Fruit fly (Drosophila melanogaster) whole organism, embryonic: ENCODE data around the gene Vha100-2.
A peak's percentile ranks its signal among the peaks of the same experiment; 100 is the strongest.

Experiments
- Atf6 ChIP-seq: fragments of 200-800 bp; sonication (Bioruptor generic); IDR thresholded peaks from 2 replicates; pipeline ENCODE4 v1.3.6; 2022; ENCODE audit warnings: missing biosample characterization, missing genetic modification characterization
- CG12071 ChIP-seq: fragments of 200-800 bp; sonication (Bioruptor generic); optimal IDR thresholded peaks from 3 replicates; lab custom pipeline; 2018; ENCODE audit warnings: missing biosample characterization, mild to moderate bottlenecking, missing genetic modification characterization
- CG13894 ChIP-seq: fragments of 200-800 bp; sonication (Bioruptor generic); optimal IDR thresholded peaks from 3 replicates; lab custom pipeline; 2018; ENCODE audit warnings: missing biosample characterization, mild to moderate bottlenecking, missing genetic modification characterization, moderate library complexity
- CG18619 ChIP-seq: fragments of 200-800 bp; sonication (Bioruptor generic); optimal IDR thresholded peaks from 3 replicates; lab custom pipeline; 2017; ENCODE audit warnings: missing biosample characterization, mild to moderate bottlenecking, missing genetic modification characterization
- CG18764 ChIP-seq: fragments of 200-800 bp; sonication (Bioruptor generic); optimal IDR thresholded peaks from 3 replicates; lab custom pipeline; 2016; ENCODE audit warnings: missing biosample characterization, missing genetic modification characterization
- CG2116 ChIP-seq: fragments of 200-800 bp; sonication (Bioruptor generic); optimal IDR thresholded peaks from 3 replicates; lab custom pipeline; 2018; ENCODE audit warnings: missing biosample characterization, mild to moderate bottlenecking, missing genetic modification characterization
- CG30403 ChIP-seq: fragments of 200-800 bp; sonication (Bioruptor generic); optimal IDR thresholded peaks from 3 replicates; lab custom pipeline; 2016; ENCODE audit warnings: missing biosample characterization, missing genetic modification characterization
- CG4282 ChIP-seq: fragments of 200-800 bp; sonication (Bioruptor generic); optimal IDR thresholded peaks from 2 replicates; lab custom pipeline; 2016; ENCODE audit warnings: missing biosample characterization, missing genetic modification characterization
- CG6765 ChIP-seq: fragments of 200-800 bp; sonication (Bioruptor generic); optimal IDR thresholded peaks from 3 replicates; lab custom pipeline; 2017; ENCODE audit warnings: missing biosample characterization, mild to moderate bottlenecking, missing genetic modification characterization
- CG6813 ChIP-seq: fragments of 200-800 bp; sonication (Bioruptor generic); optimal IDR thresholded peaks from 2 replicates; lab custom pipeline; 2017; ENCODE audit warnings: missing biosample characterization, missing genetic modification characterization, mild to moderate bottlenecking, moderate library complexity, missing genetic modification reagents
- CG7839 ChIP-seq: fragments of 200-800 bp; sonication (Bioruptor generic); optimal IDR thresholded peaks from 3 replicates; lab custom pipeline; 2018; ENCODE audit warnings: missing biosample characterization, mild to moderate bottlenecking, missing genetic modification characterization, moderate library complexity
- CG7928 ChIP-seq: fragments of 200-800 bp; sonication (Bioruptor generic); optimal IDR thresholded peaks from 2 replicates; lab custom pipeline; 2017; ENCODE audit warnings: missing biosample characterization, mild to moderate bottlenecking, missing genetic modification characterization
- Chrac-16 ChIP-seq: fragments of 200-800 bp; sonication (Bioruptor generic); optimal IDR thresholded peaks from 3 replicates; lab custom pipeline; 2016; ENCODE audit warnings: missing biosample characterization, missing genetic modification characterization
- Fer2 ChIP-seq: fragments of 200-800 bp; sonication (Bioruptor generic); optimal IDR thresholded peaks from 2 replicates; lab custom pipeline; 2018; ENCODE audit warnings: missing biosample characterization, mild to moderate bottlenecking, missing genetic modification characterization, moderate library complexity
- HLH4C ChIP-seq: fragments of 200-800 bp; sonication (Bioruptor generic); IDR thresholded peaks from 3 replicates; pipeline ENCODE4 v1.3.6; 2022; ENCODE audit warnings: missing biosample characterization, missing genetic modification characterization; ENCODE audit not compliant: partially characterized antibody
- Hand ChIP-seq: fragments of 200-800 bp; sonication (Bioruptor generic); optimal IDR thresholded peaks from 2 replicates; lab custom pipeline; 2017; ENCODE audit warnings: mild to moderate bottlenecking, missing biosample characterization, missing genetic modification reagents, missing genetic modification characterization
- Hey ChIP-seq: fragments of 200-800 bp; sonication (Bioruptor generic); optimal IDR thresholded peaks from 3 replicates; lab custom pipeline; 2018; ENCODE audit warnings: missing biosample characterization, mild to moderate bottlenecking, missing genetic modification characterization
- MESR4 ChIP-seq: fragments of 200-800 bp; sonication (Bioruptor generic); optimal IDR thresholded peaks from 2 replicates; lab custom pipeline; 2018; ENCODE audit warnings: missing biosample characterization, mild to moderate bottlenecking, missing genetic modification characterization, moderate library complexity
- Med ChIP-seq: fragments of 200-800 bp; sonication (Bioruptor generic); peaks from one replicate; lab custom pipeline; 2016; ENCODE audit warnings: missing biosample characterization, missing genetic modification characterization, mild to moderate bottlenecking, inconsistent platforms, moderate library complexity
- Meics ChIP-seq: fragments of 200-800 bp; sonication (Bioruptor generic); optimal IDR thresholded peaks from 2 replicates; lab custom pipeline; 2017; ENCODE audit warnings: missing biosample characterization, mild to moderate bottlenecking, missing genetic modification characterization
- Rx ChIP-seq: fragments of 200-800 bp; sonication (Bioruptor generic); IDR thresholded peaks from 2 replicates; pipeline ENCODE4 v1.3.6; 2022; ENCODE audit warnings: missing biosample characterization, missing genetic modification characterization
- Sox100B ChIP-seq: fragments of 200-800 bp; sonication (Bioruptor generic); optimal IDR thresholded peaks from 3 replicates; lab custom pipeline; 2018; ENCODE audit warnings: missing biosample characterization, mild to moderate bottlenecking, missing genetic modification characterization
- Spps ChIP-seq: fragments of 200-800 bp; sonication (Bioruptor generic); optimal IDR thresholded peaks from 2 replicates; lab custom pipeline; 2018; ENCODE audit warnings: missing biosample characterization, mild to moderate bottlenecking, missing genetic modification characterization
- Trl ChIP-seq, 3 experiments: fragments of >200 bp in 2 of 3; fragments of 200-800 bp in 1 of 3; sonication (Bioruptor generic) in 1 of 3; optimal IDR thresholded peaks; 2 replicates in 1 of 3; 3 replicates in 2 of 3; lab custom pipeline; 2016 to 2017; ENCODE audit warnings: missing biosample characterization in 1 of 3, missing genetic modification characterization in 1 of 3
- Vsx1 ChIP-seq: fragments of 200-800 bp; sonication (Bioruptor generic); optimal IDR thresholded peaks from 2 replicates; lab custom pipeline; 2017; ENCODE audit warnings: missing biosample characterization, mild to moderate bottlenecking, missing genetic modification characterization, missing genetic modification reagents
- ato ChIP-seq: fragments of 200-800 bp; sonication (Bioruptor generic); IDR thresholded peaks from 2 replicates; pipeline ENCODE4 v1.3.6; 2022; ENCODE audit warnings: missing biosample characterization, missing genetic modification characterization; ENCODE audit not compliant: partially characterized antibody
- bcd ChIP-seq: fragments of 200-800 bp; sonication (Bioruptor generic); optimal IDR thresholded peaks from 2 replicates; lab custom pipeline; 2017; ENCODE audit warnings: missing biosample characterization, mild to moderate bottlenecking, missing genetic modification characterization
- btn ChIP-seq: fragments of 200-800 bp; sonication (Bioruptor generic); optimal IDR thresholded peaks from 2 replicates; lab custom pipeline; 2016; ENCODE audit warnings: missing biosample characterization, missing genetic modification characterization
- dpn ChIP-seq, 2 experiments: fragments of 200-800 bp; sonication (Bioruptor generic); optimal IDR thresholded peaks; 3 replicates each; lab custom pipeline; 2016; ENCODE audit warnings: missing biosample characterization in 2 of 2, missing genetic modification characterization in 2 of 2
- esg ChIP-seq: fragments of 200-800 bp; sonication (Bioruptor generic); conservative IDR thresholded peaks from 2 replicates; pipeline ENCODE4 v1.3.6; 2022; ENCODE audit warnings: missing biosample characterization, missing genetic modification characterization
- gce ChIP-seq: fragments of 200-800 bp; sonication (Bioruptor generic); IDR thresholded peaks from 3 replicates; pipeline ENCODE4 v1.3.6; 2022; ENCODE audit warnings: missing biosample characterization, missing genetic modification characterization
- gfzf ChIP-seq: fragments of 200-800 bp; sonication (Bioruptor generic); optimal IDR thresholded peaks from 2 replicates; lab custom pipeline; 2016; ENCODE audit warnings: missing biosample characterization, mild to moderate bottlenecking, missing genetic modification characterization, moderate library complexity
- grau ChIP-seq: fragments of 200-800 bp; optimal IDR thresholded peaks from 3 replicates; lab custom pipeline; 2019; ENCODE audit warnings: missing biosample characterization, mild to moderate bottlenecking, missing genetic modification characterization, moderate library complexity
- jigr1 ChIP-seq: fragments of 200-800 bp; sonication (Bioruptor generic); IDR thresholded peaks from 3 replicates; pipeline ENCODE4 v1.3.6; 2022; ENCODE audit warnings: missing biosample characterization, missing genetic modification characterization
- kay ChIP-seq: fragments of 200-800 bp; sonication (Bioruptor generic); optimal IDR thresholded peaks from 2 replicates; lab custom pipeline; 2016; ENCODE audit warnings: missing biosample characterization, missing genetic modification characterization
- knrl ChIP-seq: fragments of 200-800 bp; sonication (Bioruptor generic); IDR thresholded peaks from 3 replicates; pipeline ENCODE4 v1.3.6; 2022; ENCODE audit warnings: missing biosample characterization, missing genetic modification characterization; ENCODE audit not compliant: partially characterized antibody
- lab ChIP-seq: fragments of 200-800 bp; sonication (Bioruptor generic); optimal IDR thresholded peaks from 3 replicates; lab custom pipeline; 2017; ENCODE audit warnings: missing biosample characterization, missing genetic modification characterization, mild to moderate bottlenecking, moderate library complexity, missing genetic modification reagents
- lola ChIP-seq, 3 experiments: fragments of >200 bp in 2 of 3; fragments of 200-800 bp in 1 of 3; sonication (Bioruptor generic) in 1 of 3; optimal IDR thresholded peaks; 2 replicates each; lab custom pipeline; 2017 to 2019; ENCODE audit warnings: missing biosample characterization in 3 of 3, missing genetic modification characterization in 3 of 3, mild to moderate bottlenecking in 1 of 3, moderate library complexity in 1 of 3
- nmo ChIP-seq: fragments of 200-800 bp; sonication (Bioruptor generic); optimal IDR thresholded peaks from 2 replicates; lab custom pipeline; 2018; ENCODE audit warnings: missing biosample characterization, mild to moderate bottlenecking, missing genetic modification characterization, moderate library complexity
- odd ChIP-seq: fragments of 200-800 bp; sonication (Bioruptor generic); optimal IDR thresholded peaks from 2 replicates; lab custom pipeline; 2017; ENCODE audit warnings: missing biosample characterization, mild to moderate bottlenecking, missing genetic modification characterization
- pros ChIP-seq: fragments of 200-800 bp; sonication (Bioruptor generic); optimal IDR thresholded peaks from 3 replicates; lab custom pipeline; 2019; ENCODE audit warnings: missing biosample characterization, mild to moderate bottlenecking, missing genetic modification characterization, moderate library complexity
- psq ChIP-seq: fragments of 200-800 bp; sonication (Bioruptor generic); optimal IDR thresholded peaks from 2 replicates; lab custom pipeline; 2017; ENCODE audit warnings: missing biosample characterization, missing genetic modification characterization
- pum ChIP-seq: fragments of 200-800 bp; sonication (Bioruptor generic); optimal IDR thresholded peaks from 2 replicates; lab custom pipeline; 2016; ENCODE audit warnings: missing biosample characterization, missing genetic modification characterization
- schlank ChIP-seq: fragments of 200-800 bp; sonication (Bioruptor generic); optimal IDR thresholded peaks from 2 replicates; lab custom pipeline; 2018; ENCODE audit warnings: missing biosample characterization, mild to moderate bottlenecking, missing genetic modification characterization
- so ChIP-seq: fragments of 200-800 bp; sonication (Bioruptor generic); IDR thresholded peaks from 3 replicates; pipeline ENCODE4 v1.3.6; 2022; ENCODE audit warnings: missing biosample characterization, missing genetic modification characterization
- ssp ChIP-seq: fragments of 200-800 bp; sonication (Bioruptor generic); IDR thresholded peaks from 2 replicates; pipeline ENCODE4 v1.3.6; 2022; ENCODE audit warnings: missing biosample characterization, missing genetic modification characterization
- toy ChIP-seq: fragments of 200-800 bp; sonication (Bioruptor generic); IDR thresholded peaks from 2 replicates; pipeline ENCODE4 v1.3.6; 2022; ENCODE audit warnings: missing biosample characterization, missing genetic modification characterization
- wdn ChIP-seq: fragments of 200-800 bp; sonication (Bioruptor generic); IDR thresholded peaks from 2 replicates; pipeline ENCODE4 v1.3.6; 2022; ENCODE audit warnings: missing biosample characterization, missing genetic modification characterization

Vha100-2 gene

DNA sequence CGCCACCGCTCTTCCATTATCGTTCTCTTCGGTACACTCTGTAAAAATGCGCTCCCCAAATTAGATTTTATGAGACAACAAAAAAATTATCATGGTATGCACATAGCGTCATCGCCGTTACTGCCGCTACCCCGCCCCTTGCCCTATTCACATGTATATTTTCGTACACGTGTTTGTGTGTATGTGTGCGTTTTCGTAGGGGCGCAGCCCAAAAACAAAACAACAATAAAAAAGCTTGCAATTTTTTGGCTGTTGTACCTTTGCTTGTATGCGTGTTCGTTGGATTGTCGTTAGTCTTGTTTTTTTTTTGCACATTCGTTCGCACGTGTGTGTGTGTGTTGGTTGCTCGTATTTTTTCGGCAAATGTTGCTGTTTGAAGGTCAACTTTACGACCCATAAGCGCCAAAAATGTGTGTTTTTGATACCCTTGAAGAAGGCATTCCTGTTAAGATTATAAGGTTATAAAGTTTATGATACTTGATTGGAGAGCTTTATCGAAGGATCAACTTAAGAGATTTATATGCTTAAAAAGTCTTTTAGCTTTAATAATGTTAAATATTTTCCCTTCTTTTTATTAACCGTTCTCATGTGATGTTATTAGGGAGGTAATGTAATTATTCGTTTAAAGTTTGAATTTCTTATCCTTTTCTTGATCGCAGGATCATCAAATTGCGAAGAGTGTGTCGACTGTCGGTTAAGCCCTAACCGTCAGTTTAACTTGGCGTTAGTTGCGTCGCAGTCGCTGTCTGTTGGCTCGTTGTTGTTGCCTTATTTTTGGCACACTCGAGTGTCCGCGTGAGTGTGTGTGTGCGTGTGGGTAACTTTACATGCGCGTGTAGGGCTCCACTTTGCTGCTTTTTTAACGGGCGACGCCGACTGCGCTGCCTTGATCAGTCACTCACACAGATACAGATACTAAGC is 49.4 kb upstream of the Vha100-2 start (continued):
- TF ChIP-seq CG12071 (GFP tag; lab: Kevin White, UChicago): no peak
- TF ChIP-seq CG6813: no peak
- TF ChIP-seq Fer2 (tag; lab: Kevin White, UChicago): no peak
- TF ChIP-seq CG6765: no peak
- TF ChIP-seq toy (GFP tag; lab: Robert Waterston, UW): no peak
- no peak for TF ChIP-seq wdn
- TF ChIP-seq CG18619: peak; percentile 16
- no peak for TF ChIP-seq lola (GFP tag; optimal IDR thresholded peaks at IDR 0.05; lab: Kevin White, UChicago)
- TF ChIP-seq Trl (optimal IDR thresholded peaks at IDR 0.05; lab: Kevin White, UChicago): no peak
- TF ChIP-seq Trl (GFP tag; optimal IDR thresholded peaks at IDR 0.05; lab: Kevin White, UChicago): no peak
- TF ChIP-seq odd (GFP tag; lab: Kevin White, UChicago): no peak
- TF ChIP-seq jigr1 (GFP tag; lab: Robert Waterston, UW): no peak
- no peak for TF ChIP-seq CG4282 (GFP tag; lab: Kevin White, UChicago)
- peak; percentile 52 for TF ChIP-seq CG7839 (tag; lab: Kevin White, UChicago)
- peak; percentile 57 for TF ChIP-seq CG30403
- peak; percentile 64 for TF ChIP-seq Meics (GFP tag; lab: Kevin White, UChicago)
- no peak for TF ChIP-seq psq (GFP tag; lab: Kevin White, UChicago)
- TF ChIP-seq Chrac-16: no peak
- TF ChIP-seq pros: no peak
- TF ChIP-seq bcd: peak; percentile 63
- TF ChIP-seq pum (GFP tag; lab: Kevin White, UChicago): no peak
- TF ChIP-seq esg (GFP tag; lab: Robert Waterston, UW): no peak
- peak; percentile 8 for TF ChIP-seq schlank (tag; lab: Kevin White, UChicago)
- TF ChIP-seq CG13894 (tag; lab: Kevin White, UChicago): no peak
- TF ChIP-seq btn: no peak
- no peak for TF ChIP-seq HLH4C
- TF ChIP-seq Med (GFP tag; lab: Kevin White, UChicago): peak; percentile 87
- TF ChIP-seq dpn (GFP tag; optimal IDR thresholded peaks at IDR 0.05; lab: Kevin White, UChicago): peak in 1 of 2 experiments; percentile 32
- TF ChIP-seq Spps (tag; lab: Kevin White, UChicago): no peak
- no peak for TF ChIP-seq gfzf (GFP tag; lab: Kevin White, UChicago)
- TF ChIP-seq gce (GFP tag; lab: Robert Waterston, UW): no peak
- no peak for TF ChIP-seq CG2116 (GFP tag; lab: Kevin White, UChicago)
- TF ChIP-seq Sox100B (GFP tag; lab: Kevin White, UChicago): no peak
- TF ChIP-seq lab: peak; percentile 40
- no peak for TF ChIP-seq so
- no peak for TF ChIP-seq Rx (GFP tag; lab: Robert Waterston, UW)
- peak; percentile 67 for TF ChIP-seq grau
- TF ChIP-seq Atf6: no peak
- TF ChIP-seq Hand (GFP tag; lab: Kevin White, UChicago): no peak
- no peak for TF ChIP-seq knrl
- TF ChIP-seq nmo: no peak
- no peak for TF ChIP-seq ssp (GFP tag; lab: Robert Waterston, UW)
- TF ChIP-seq kay (GFP tag; lab: Kevin White, UChicago): no peak
- no peak for TF ChIP-seq ato (GFP tag; lab: Robert Waterston, UW)
- no peak for TF ChIP-seq Hey
- peak; percentile 29 for TF ChIP-seq CG7928 (GFP tag; lab: Kevin White, UChicago)
- TF ChIP-seq CG18764: no peak
- TF ChIP-seq Vsx1 (GFP tag; lab: Kevin White, UChicago): no peak
- no peak for TF ChIP-seq MESR4
